Worm (Caenorhabditis elegans) whole organism, early embryonic: ENCODE data around the gene C43G2.3.

Experiments used
- aly-1 ChIP-seq: sonication (generic microtip); optimal IDR thresholded peaks from 2 replicates; lab custom pipeline; 2016; ENCODE audit warnings: missing genetic modification characterization, missing compliant biosample characterization
- ama-1 ChIP-seq: fragments of 150-350 bp; optimal IDR thresholded peaks from 2 replicates; lab custom pipeline; 2014
- ceh-13 ChIP-seq: fragments of 200-800 bp; sonication (Bioruptor generic); optimal IDR thresholded peaks from 2 replicates; lab custom pipeline; 2018; ENCODE audit warnings: mild to moderate bottlenecking, missing genetic modification characterization, missing compliant biosample characterization
- ets-7 ChIP-seq: sonication (generic microtip); optimal IDR thresholded peaks from 2 replicates; lab custom pipeline; 2016; ENCODE audit warnings: missing genotype, missing genetic modification characterization, missing compliant biosample characterization
- flt-1 ChIP-seq: fragments of 200-800 bp; sonication (Bioruptor generic); IDR thresholded peaks from 2 replicates; pipeline ENCODE4 v1.3.6; 2022; ENCODE audit warnings: missing genetic modification characterization, missing compliant biosample characterization
- hmg-4 ChIP-seq: fragments of 200-800 bp; sonication (Bioruptor generic); optimal IDR thresholded peaks from 2 replicates; lab custom pipeline; 2018; ENCODE audit warnings: mild to moderate bottlenecking, missing genetic modification characterization, missing compliant biosample characterization
- pes-1 ChIP-seq: fragments of 200-800 bp; sonication (Bioruptor generic); IDR thresholded peaks from 2 replicates; pipeline ENCODE4 v1.3.6; 2022; ENCODE audit warnings: missing genetic modification reagents, missing genetic modification characterization, missing compliant biosample characterization
- scrt-1 ChIP-seq: fragments of 200-800 bp; sonication (Bioruptor generic); IDR thresholded peaks from 2 replicates; pipeline ENCODE4 v1.3.6; 2022; ENCODE audit warnings: missing genetic modification characterization, missing compliant biosample characterization
- sea-1 ChIP-seq: fragments of 200-800 bp; sonication (Bioruptor generic); conservative IDR thresholded peaks from 2 replicates; pipeline ENCODE4 v1.3.6; 2022; ENCODE audit warnings: missing genetic modification characterization, missing compliant biosample characterization
- tra-4 ChIP-seq: sonication (generic microtip); optimal IDR thresholded peaks from 2 replicates; lab custom pipeline; 2017; ENCODE audit warnings: missing genetic modification characterization, missing compliant biosample characterization

ce11 chrIV:6529832-6530231, 48.2 kb upstream of the C43G2.3 start:
- TF ChIP-seq sea-1 (GFP tag; lab: Robert Waterston, UW) (no peak), tra-4 (tag; lab: Kevin White, UChicago) (no peak), ama-1 (no peak), ceh-13 (GFP tag; lab: Kevin White, UChicago) (no peak), hmg-4 (GFP tag; lab: Kevin White, UChicago) (no peak), ets-7 (tag; lab: Kevin White, UChicago) (no peak), scrt-1 (GFP tag; lab: Robert Waterston, UW) (no peak), flt-1 (GFP tag; lab: Robert Waterston, UW) (no peak), pes-1 (GFP tag; lab: Robert Waterston, UW) (no peak), aly-1 (tag; lab: Kevin White, UChicago) (no peak)
